Fruit fly (Drosophila melanogaster) whole organism, embryonic: Measurements from ENCODE around the gene CG11089.

Experiments used
- Antp ChIP-seq: fragments of 200-800 bp; sonication (Bioruptor generic); optimal IDR thresholded peaks from 3 replicates; lab custom pipeline; 2016; ENCODE audit warnings: missing biosample characterization, missing genetic modification characterization
- C15 ChIP-seq: fragments of 200-800 bp; sonication (Bioruptor generic); IDR thresholded peaks from 3 replicates; pipeline ENCODE4 v1.3.6; 2022; ENCODE audit warnings: missing biosample characterization, missing genetic modification characterization
- CG10366 ChIP-seq: fragments of 200-800 bp; sonication (Bioruptor generic); IDR thresholded peaks from 2 replicates; pipeline ENCODE4 v1.3.6; 2022; ENCODE audit warnings: missing biosample characterization, missing genetic modification characterization
- CG10654 ChIP-seq: fragments of 200-800 bp; sonication (Bioruptor generic); optimal IDR thresholded peaks from 2 replicates; lab custom pipeline; 2016; ENCODE audit warnings: missing biosample characterization, missing genetic modification characterization
- CG12104 ChIP-seq: fragments of 200-800 bp; sonication (Bioruptor generic); optimal IDR thresholded peaks from 3 replicates; lab custom pipeline; 2016; ENCODE audit warnings: missing biosample characterization, missing genetic modification characterization
- CG12219 ChIP-seq: fragments of 200-800 bp; sonication (Bioruptor generic); optimal IDR thresholded peaks from 3 replicates; lab custom pipeline; 2018; ENCODE audit warnings: missing biosample characterization, mild to moderate bottlenecking, missing genetic modification characterization
- CG12942 ChIP-seq: fragments of 200-800 bp; sonication (Bioruptor generic); optimal IDR thresholded peaks from 3 replicates; lab custom pipeline; 2016; ENCODE audit warnings: missing biosample characterization, missing genetic modification characterization
- CG13287 ChIP-seq: fragments of 200-800 bp; sonication (Bioruptor generic); IDR thresholded peaks from 2 replicates; pipeline ENCODE4 v1.3.6; 2022; ENCODE audit warnings: missing biosample characterization, missing genetic modification characterization; ENCODE audit not compliant: partially characterized antibody
- CG14050 ChIP-seq: fragments of 200-800 bp; sonication (Bioruptor generic); IDR thresholded peaks from 3 replicates; pipeline ENCODE4 v1.3.6; 2022; ENCODE audit warnings: missing biosample characterization, missing genetic modification characterization
- CG14860 ChIP-seq: fragments of 200-800 bp; sonication (Bioruptor generic); IDR thresholded peaks from 3 replicates; pipeline ENCODE4 v1.3.6; 2022; ENCODE audit warnings: missing biosample characterization, missing genetic modification characterization; ENCODE audit not compliant: partially characterized antibody
- CG15269 ChIP-seq: fragments of 200-800 bp; sonication (Bioruptor generic); optimal IDR thresholded peaks from 2 replicates; lab custom pipeline; 2018; ENCODE audit warnings: missing biosample characterization, mild to moderate bottlenecking, missing genetic modification characterization, moderate library complexity
- CG15514 ChIP-seq: fragments of 200-800 bp; sonication (Bioruptor generic); optimal IDR thresholded peaks from 3 replicates; lab custom pipeline; 2017; ENCODE audit warnings: missing biosample characterization, missing genetic modification characterization, mild to moderate bottlenecking, moderate library complexity, missing genetic modification reagents
- CG16813 ChIP-seq: fragments of 200-800 bp; sonication (Bioruptor generic); IDR thresholded peaks from 3 replicates; pipeline ENCODE4 v1.3.6; 2022; ENCODE audit warnings: missing biosample characterization, missing genetic modification characterization; ENCODE audit not compliant: partially characterized antibody
- CG2712 ChIP-seq: fragments of 200-800 bp; optimal IDR thresholded peaks from 3 replicates; lab custom pipeline; 2019; ENCODE audit warnings: missing biosample characterization, mild to moderate bottlenecking, missing genetic modification characterization, moderate library complexity
- CG2875 ChIP-seq: fragments of 200-800 bp; sonication (Bioruptor generic); optimal IDR thresholded peaks from 2 replicates; lab custom pipeline; 2017; ENCODE audit warnings: missing biosample characterization, mild to moderate bottlenecking, missing genetic modification characterization, missing genetic modification reagents
- CG3065 ChIP-seq: fragments of 200-800 bp; sonication (Bioruptor generic); optimal IDR thresholded peaks from 2 replicates; lab custom pipeline; 2016; ENCODE audit warnings: missing biosample characterization, missing genetic modification characterization
- CG4730 ChIP-seq: fragments of 200-800 bp; sonication (Bioruptor generic); IDR thresholded peaks from 2 replicates; pipeline ENCODE4 v1.3.6; 2022; ENCODE audit warnings: missing biosample characterization, missing genetic modification characterization
- CG6272 ChIP-seq: fragments of 200-800 bp; sonication (Bioruptor generic); IDR thresholded peaks from 2 replicates; pipeline ENCODE4 v1.3.6; 2022; ENCODE audit warnings: missing biosample characterization, missing genetic modification characterization
- CG6854 ChIP-seq: fragments of 200-800 bp; sonication (Bioruptor generic); optimal IDR thresholded peaks from 3 replicates; lab custom pipeline; 2017; ENCODE audit warnings: missing biosample characterization, mild to moderate bottlenecking, missing genetic modification characterization
- CG7357 ChIP-seq: fragments of 200-800 bp; sonication (Bioruptor generic); IDR thresholded peaks from 3 replicates; pipeline ENCODE4 v1.3.6; 2022; ENCODE audit warnings: missing biosample characterization, missing genetic modification characterization
- CG8388 ChIP-seq: fragments of 200-800 bp; sonication (Bioruptor generic); optimal IDR thresholded peaks from 2 replicates; lab custom pipeline; 2019; ENCODE audit warnings: missing biosample characterization, mild to moderate bottlenecking, missing genetic modification characterization, moderate library complexity
- CG9215 ChIP-seq: fragments of 200-800 bp; sonication (Bioruptor generic); IDR thresholded peaks from 2 replicates; pipeline ENCODE4 v1.3.6; 2022; ENCODE audit warnings: missing biosample characterization, missing genetic modification characterization
- CG9437 ChIP-seq: fragments of 200-800 bp; sonication (Bioruptor generic); optimal IDR thresholded peaks from 2 replicates; lab custom pipeline; 2018; ENCODE audit warnings: missing biosample characterization, mild to moderate bottlenecking, missing genetic modification characterization
- Doc3 ChIP-seq: fragments of 200-800 bp; sonication (Bioruptor generic); IDR thresholded peaks from 3 replicates; pipeline ENCODE4 v1.3.6; 2022; ENCODE audit warnings: missing biosample characterization, missing genetic modification characterization; ENCODE audit not compliant: partially characterized antibody
- Ets97D ChIP-seq: fragments of 200-800 bp; sonication (Bioruptor generic); optimal IDR thresholded peaks from 3 replicates; lab custom pipeline; 2016; ENCODE audit warnings: missing biosample characterization, missing genetic modification characterization
- H15 ChIP-seq: fragments of 200-800 bp; sonication (Bioruptor generic); IDR thresholded peaks from 3 replicates; pipeline ENCODE4 v1.3.6; 2022; ENCODE audit warnings: missing biosample characterization, missing genetic modification characterization
- HLH4C ChIP-seq: fragments of 200-800 bp; sonication (Bioruptor generic); IDR thresholded peaks from 3 replicates; pipeline ENCODE4 v1.3.6; 2022; ENCODE audit warnings: missing biosample characterization, missing genetic modification characterization; ENCODE audit not compliant: partially characterized antibody
- HLH54F ChIP-seq: fragments of 200-800 bp; sonication (Bioruptor generic); optimal IDR thresholded peaks from 3 replicates; lab custom pipeline; 2016; ENCODE audit warnings: missing biosample characterization, missing genetic modification characterization
- HLHmδ ChIP-seq: fragments of 200-800 bp; sonication (Bioruptor generic); optimal IDR thresholded peaks from 2 replicates; lab custom pipeline; 2018; ENCODE audit warnings: missing biosample characterization, mild to moderate bottlenecking, missing genetic modification characterization, moderate library complexity
- MESR4 ChIP-seq: fragments of 200-800 bp; sonication (Bioruptor generic); optimal IDR thresholded peaks from 2 replicates; lab custom pipeline; 2018; ENCODE audit warnings: missing biosample characterization, mild to moderate bottlenecking, missing genetic modification characterization, moderate library complexity
- NC2α ChIP-seq: fragments of 200-800 bp; sonication (Bioruptor generic); optimal IDR thresholded peaks from 2 replicates; lab custom pipeline; 2016; ENCODE audit warnings: missing biosample characterization, missing genetic modification characterization
- Six4 ChIP-seq: fragments of 200-800 bp; sonication (Bioruptor generic); optimal IDR thresholded peaks from 2 replicates; lab custom pipeline; 2016; ENCODE audit warnings: missing biosample characterization, missing genetic modification characterization
- Sry-β ChIP-seq: fragments of 200-800 bp; sonication (Bioruptor generic); optimal IDR thresholded peaks from 2 replicates; lab custom pipeline; 2018; ENCODE audit warnings: missing biosample characterization, mild to moderate bottlenecking, missing genetic modification characterization, moderate library complexity
- Ssrp ChIP-seq: fragments of 200-800 bp; sonication (Bioruptor generic); optimal IDR thresholded peaks from 2 replicates; lab custom pipeline; 2018; ENCODE audit warnings: missing biosample characterization, mild to moderate bottlenecking, missing genetic modification characterization, moderate library complexity
- Xrp1 ChIP-seq: fragments of 200-800 bp; sonication (Bioruptor generic); IDR thresholded peaks from 2 replicates; pipeline ENCODE4 v1.3.6; 2022; ENCODE audit warnings: missing biosample characterization, missing genetic modification characterization
- al ChIP-seq: fragments of 200-800 bp; sonication (Bioruptor generic); IDR thresholded peaks from 2 replicates; pipeline ENCODE4 v1.3.6; 2022; ENCODE audit warnings: missing biosample characterization, missing genetic modification characterization
- az2 ChIP-seq: fragments of 200-800 bp; sonication (Bioruptor generic); optimal IDR thresholded peaks from 3 replicates; lab custom pipeline; 2016; ENCODE audit warnings: missing biosample characterization, missing genetic modification characterization
- bbx ChIP-seq: fragments of 200-800 bp; sonication (Bioruptor generic); IDR thresholded peaks from 2 replicates; pipeline ENCODE4 v1.3.6; 2022; ENCODE audit warnings: missing biosample characterization, missing genetic modification characterization; ENCODE audit not compliant: partially characterized antibody
- da ChIP-seq: fragments of 200-800 bp; sonication (Bioruptor generic); optimal IDR thresholded peaks from 2 replicates; lab custom pipeline; 2016; ENCODE audit warnings: missing biosample characterization, missing genetic modification characterization
- emc ChIP-seq: fragments of 200-800 bp; sonication (Bioruptor generic); optimal IDR thresholded peaks from 2 replicates; lab custom pipeline; 2016; ENCODE audit warnings: missing biosample characterization, missing genetic modification characterization
- gem ChIP-seq: fragments of 200-800 bp; sonication (Bioruptor generic); optimal IDR thresholded peaks from 2 replicates; lab custom pipeline; 2019; ENCODE audit warnings: missing biosample characterization, mild to moderate bottlenecking, missing genetic modification characterization, moderate library complexity
- otp ChIP-seq: fragments of 200-800 bp; sonication (Bioruptor generic); IDR thresholded peaks from 3 replicates; pipeline ENCODE4, ENCODE4 v1.3.6; 2022; ENCODE audit warnings: missing biosample characterization, missing genetic modification characterization
- prd ChIP-seq, 3 experiments: fragments of >200 bp in 2 of 3; fragments of 200-800 bp in 1 of 3; sonication (Bioruptor generic) in 1 of 3; optimal IDR thresholded peaks in 2 of 3; IDR thresholded peaks in 1 of 3; 2 replicates in 2 of 3; 3 replicates in 1 of 3; pipeline versions ENCODE4 v1.3.6 to Lab custom; 2017 to 2022; ENCODE audit warnings: missing biosample characterization in 1 of 3, missing genetic modification characterization in 1 of 3
- row ChIP-seq: fragments of 200-800 bp; sonication (Bioruptor generic); IDR thresholded peaks from 3 replicates; pipeline ENCODE4 v1.3.6; 2022; ENCODE audit warnings: missing biosample characterization, missing genetic modification characterization
- sens-2 ChIP-seq: fragments of 200-800 bp; sonication (Bioruptor generic); IDR thresholded peaks from 2 replicates; pipeline ENCODE4 v1.3.6; 2022; ENCODE audit warnings: missing biosample characterization, missing genetic modification characterization
- tll ChIP-seq, 2 experiments: fragments of 200-800 bp in 1 of 2; fragments of >200 bp in 1 of 2; sonication (Bioruptor generic) in 1 of 2; optimal IDR thresholded peaks; 2 replicates each; lab custom pipeline; 2017 to 2019; ENCODE audit warnings: missing biosample characterization in 2 of 2, missing genetic modification characterization in 2 of 2, mild to moderate bottlenecking in 1 of 2, moderate library complexity in 1 of 2
- zen ChIP-seq: fragments of 200-800 bp; sonication (Bioruptor generic); optimal IDR thresholded peaks from 3 replicates; lab custom pipeline; 2018; ENCODE audit warnings: missing biosample characterization, mild to moderate bottlenecking, missing genetic modification characterization, moderate library complexity

The CG11089 gene

dm6 chr3R:24917814-24918636, 41.2 kb downstream of the CG11089 start, which contains the start of the genes PIG-S, sud1 and CG11168 (continued):
- TF ChIP-seq CG12942 (GFP tag; lab: Kevin White, UChicago) (peak; percentile 50), CG7357 (GFP tag; lab: Robert Waterston, UW) (peak; percentile 44; the same call in 1 of the 3 replicates), Ets97D (GFP tag; lab: Kevin White, UChicago) (peak; percentile 5), Doc3 (peak; percentile 96), Ssrp (tag; lab: Kevin White, UChicago) (peak; percentile 64), CG6854 (GFP tag; lab: Kevin White, UChicago) (no peak), da (GFP tag; lab: Kevin White, UChicago) (no peak), HLHmδ (GFP tag; lab: Kevin White, UChicago) (no peak), prd (optimal IDR thresholded peaks at IDR 0.05; lab: Kevin White, UChicago) (no peak), prd (GFP tag; IDR thresholded peaks at IDR 0.05; lab: Robert Waterston, UW) (peak; percentile 88), CG12219 (GFP tag; lab: Kevin White, UChicago) (no peak), sens-2 (no peak), Sry-β (peak; percentile 98), row (GFP tag; lab: Robert Waterston, UW) (peak; percentile 96), HLH54F (GFP tag; lab: Kevin White, UChicago) (peak; percentile 7), tll (GFP tag; optimal IDR thresholded peaks at IDR 0.05; lab: Kevin White, UChicago) (peak in 1 of 2 experiments; percentile 16), CG14050 (peak; percentile 47; the same call in 2 of the 3 replicates), bbx (GFP tag; lab: Robert Waterston, UW) (peak; percentile 68), otp (no peak), CG4730 (GFP tag; lab: Robert Waterston, UW) (peak; percentile 27; the same call in 1 of the 2 replicates), CG10366 (GFP tag; lab: Robert Waterston, UW) (peak; percentile 73), CG9437 (GFP tag; lab: Kevin White, UChicago) (peak; percentile 46), gem (tag; lab: Kevin White, UChicago) (peak; percentile 82), C15 (GFP tag; lab: Robert Waterston, UW) (no peak), CG9215 (GFP tag; lab: Robert Waterston, UW) (peak; percentile 69), CG6272 (peak; percentile 59), CG15269 (tag; lab: Kevin White, UChicago) (no peak), CG13287 (GFP tag; lab: Robert Waterston, UW) (peak; percentile 97), NC2α (no peak), Xrp1 (peak; percentile 68), al (GFP tag; lab: Robert Waterston, UW) (peak; percentile 41; the same call in 1 of the 2 replicates), CG12104 (GFP tag; lab: Kevin White, UChicago) (no peak), CG10654 (GFP tag; lab: Kevin White, UChicago) (peak; percentile 49), H15 (GFP tag; lab: Robert Waterston, UW) (0 out of 3 replicates have a peak, but pooled peaks have one; percentile 29), CG14860 (GFP tag; lab: Robert Waterston, UW) (peak; percentile 94), HLH4C (GFP tag; lab: Robert Waterston, UW) (peak; percentile 89), CG2875 (peak; percentile 11), CG8388 (GFP tag; lab: Kevin White, UChicago) (peak; percentile 50), CG3065 (GFP tag; lab: Kevin White, UChicago) (no peak), CG16813 (GFP tag; lab: Robert Waterston, UW) (peak; percentile 95), az2 (GFP tag; lab: Kevin White, UChicago) (peak; percentile 61), Six4 (GFP tag; lab: Kevin White, UChicago) (peak; percentile 25), MESR4 (GFP tag; lab: Kevin White, UChicago) (peak; percentile 38), zen (tag; lab: Kevin White, UChicago) (peak; percentile 65), Antp (GFP tag; lab: Kevin White, UChicago) (peak; percentile 10), CG2712 (tag; lab: Kevin White, UChicago) (peak; percentile 75), CG15514 (GFP tag; lab: Kevin White, UChicago) (peak; percentile 66), emc (GFP tag; lab: Kevin White, UChicago) (no peak)
